Worm (Caenorhabditis elegans) whole organism, mixed stage, embryonic: Measurements from ENCODE around the gene C17F4.3.

Experiments
- M03D4.4 ChIP-seq: sonication (generic microtip); optimal IDR thresholded peaks from 2 replicates; lab custom pipeline; 2017; ENCODE audit warnings: mild to moderate bottlenecking, missing genetic modification characterization, missing compliant biosample characterization
- bed-3 ChIP-seq: fragments of 200-800 bp; sonication (Bioruptor generic); optimal IDR thresholded peaks from 3 replicates; lab custom pipeline; 2018; ENCODE audit warnings: mild to moderate bottlenecking, missing genetic modification characterization, moderate library complexity, missing compliant biosample characterization
- ceh-39 ChIP-seq: fragments of 150-350 bp; optimal IDR thresholded peaks from 2 replicates; lab custom pipeline; 2014; ENCODE audit warnings: missing biosample characterization, missing genetic modification characterization
- ceh-43 ChIP-seq: fragments of 200-800 bp; sonication (Bioruptor generic); optimal IDR thresholded peaks from 2 replicates; lab custom pipeline; 2018; ENCODE audit warnings: mild to moderate bottlenecking, missing genetic modification characterization, moderate library complexity, missing compliant biosample characterization
- ceh-83 ChIP-seq: fragments of 200-800 bp; sonication (Bioruptor generic); optimal IDR thresholded peaks from 2 replicates; lab custom pipeline; 2018; ENCODE audit warnings: mild to moderate bottlenecking, missing genetic modification characterization, missing compliant biosample characterization
- ces-1 ChIP-seq: fragments of 150-350 bp; optimal IDR thresholded peaks from 2 replicates; lab custom pipeline; 2014; ENCODE audit warnings: missing biosample characterization, missing genetic modification reagents, missing genetic modification characterization
- cnd-1 ChIP-seq: fragments of 200-800 bp; sonication (Bioruptor generic); optimal IDR thresholded peaks from 2 replicates; lab custom pipeline; 2018; ENCODE audit warnings: mild to moderate bottlenecking, missing genetic modification characterization, missing compliant biosample characterization
- drap-1 ChIP-seq: fragments of 200-800 bp; sonication (Bioruptor generic); optimal IDR thresholded peaks from 3 replicates; lab custom pipeline; 2018; ENCODE audit warnings: mild to moderate bottlenecking, missing genetic modification characterization, missing compliant biosample characterization
- elt-1 ChIP-seq: sonication (generic microtip); optimal IDR thresholded peaks from 2 replicates; lab custom pipeline; 2017; ENCODE audit warnings: missing genetic modification characterization, mild to moderate bottlenecking, missing compliant biosample characterization, antibody characterized with exemption, moderate library complexity, borderline replicate concordance; ENCODE audit not compliant: insufficient read depth
- elt-3 ChIP-seq: fragments of 150-350 bp; optimal IDR thresholded peaks from 2 replicates; lab custom pipeline; 2014; ENCODE audit warnings: missing biosample characterization, missing genetic modification characterization
- flh-1 ChIP-seq: fragments of 200-800 bp; sonication (Bioruptor generic); optimal IDR thresholded peaks from 2 replicates; lab custom pipeline; 2018; ENCODE audit warnings: mild to moderate bottlenecking, missing genetic modification characterization, moderate library complexity, missing compliant biosample characterization
- ham-2 ChIP-seq: fragments of 200-800 bp; sonication (Bioruptor generic); optimal IDR thresholded peaks from 2 replicates; lab custom pipeline; 2018; ENCODE audit warnings: mild to moderate bottlenecking, missing genetic modification characterization, missing compliant biosample characterization
- hlh-1 ChIP-seq: fragments of 150-350 bp; optimal IDR thresholded peaks from 2 replicates; lab custom pipeline; 2014; ENCODE audit warnings: missing biosample characterization, missing genetic modification reagents, missing genetic modification characterization
- lin-13 ChIP-seq: fragments of 150-350 bp; optimal IDR thresholded peaks from 2 replicates; lab custom pipeline; 2014; ENCODE audit warnings: missing biosample characterization, missing genetic modification characterization
- lin-32 ChIP-seq: fragments of 200-800 bp; sonication (Bioruptor generic); optimal IDR thresholded peaks from 2 replicates; lab custom pipeline; 2018; ENCODE audit warnings: mild to moderate bottlenecking, missing genetic modification characterization, missing compliant biosample characterization
- lsy-2 ChIP-seq: fragments of 150-350 bp; optimal IDR thresholded peaks from 2 replicates; lab custom pipeline; 2014; ENCODE audit warnings: missing biosample characterization, missing genetic modification characterization
- mab-5 ChIP-seq: fragments of 150-350 bp; optimal IDR thresholded peaks from 2 replicates; lab custom pipeline; 2014; ENCODE audit warnings: missing biosample characterization, missing genetic modification characterization
- mep-1 ChIP-seq: fragments of 150-350 bp; optimal IDR thresholded peaks from 2 replicates; lab custom pipeline; 2017; ENCODE audit warnings: missing biosample characterization, missing genetic modification reagents, missing genetic modification characterization, inconsistent platforms
- mls-2 ChIP-seq: sonication (generic microtip); optimal IDR thresholded peaks from 2 replicates; lab custom pipeline; 2016; ENCODE audit warnings: mild to moderate bottlenecking, missing genetic modification characterization, moderate library complexity, missing compliant biosample characterization
- nhr-12 ChIP-seq: fragments of 150-350 bp; optimal IDR thresholded peaks from 2 replicates; lab custom pipeline; 2014; ENCODE audit warnings: missing biosample characterization, missing genetic modification characterization
- nhr-2 ChIP-seq: fragments of 150-350 bp; optimal IDR thresholded peaks from 2 replicates; lab custom pipeline; 2014; ENCODE audit warnings: missing biosample characterization, missing genetic modification characterization
- nhr-28 ChIP-seq: fragments of 150-350 bp; optimal IDR thresholded peaks from 2 replicates; lab custom pipeline; 2014; ENCODE audit warnings: missing biosample characterization, missing genetic modification characterization
- nhr-76 ChIP-seq: sonication (generic microtip); optimal IDR thresholded peaks from 2 replicates; lab custom pipeline; 2017; ENCODE audit warnings: missing biosample characterization, missing genetic modification characterization
- pha-4 ChIP-seq: fragments of 150-350 bp; optimal IDR thresholded peaks from 2 replicates; lab custom pipeline; 2018; ENCODE audit warnings: missing biosample characterization, missing genetic modification reagents, missing genetic modification characterization
- sem-2 ChIP-seq: fragments of 200-800 bp; sonication (Bioruptor generic); optimal IDR thresholded peaks from 2 replicates; lab custom pipeline; 2018; ENCODE audit warnings: mild to moderate bottlenecking, missing genetic modification characterization, missing compliant biosample characterization
- snpc-4 ChIP-seq: fragments of 150-350 bp; optimal IDR thresholded peaks from 2 replicates; lab custom pipeline; 2014; ENCODE audit warnings: missing biosample characterization, missing genetic modification characterization
- sptf-1 ChIP-seq: sonication (generic microtip); optimal IDR thresholded peaks from 2 replicates; lab custom pipeline; 2017; ENCODE audit warnings: mild to moderate bottlenecking, missing genetic modification characterization, moderate library complexity, missing compliant biosample characterization
- tbx-8 ChIP-seq: fragments of 200-800 bp; sonication (Bioruptor generic); optimal IDR thresholded peaks from 2 replicates; lab custom pipeline; 2018; ENCODE audit warnings: mild to moderate bottlenecking, missing genetic modification characterization, moderate library complexity, missing compliant biosample characterization
- unc-120 ChIP-seq: sonication (generic microtip); optimal IDR thresholded peaks from 2 replicates; lab custom pipeline; 2017; ENCODE audit warnings: missing genetic modification characterization, missing compliant biosample characterization; ENCODE audit not compliant: poor library complexity, severe bottlenecking
- unc-62 ChIP-seq: fragments of 150-350 bp; optimal IDR thresholded peaks from 2 replicates; lab custom pipeline; 2014; ENCODE audit warnings: missing biosample characterization, missing genetic modification reagents, missing genetic modification characterization
- zip-8 ChIP-seq: fragments of 150-350 bp; optimal IDR thresholded peaks from 2 replicates; lab custom pipeline; 2014; ENCODE audit warnings: missing biosample characterization, missing genetic modification characterization
- ztf-11 ChIP-seq: fragments of 150-350 bp; optimal IDR thresholded peaks from 2 replicates; lab custom pipeline; 2014; ENCODE audit warnings: missing biosample characterization, missing genetic modification characterization

The C17F4.3 gene

DNA sequence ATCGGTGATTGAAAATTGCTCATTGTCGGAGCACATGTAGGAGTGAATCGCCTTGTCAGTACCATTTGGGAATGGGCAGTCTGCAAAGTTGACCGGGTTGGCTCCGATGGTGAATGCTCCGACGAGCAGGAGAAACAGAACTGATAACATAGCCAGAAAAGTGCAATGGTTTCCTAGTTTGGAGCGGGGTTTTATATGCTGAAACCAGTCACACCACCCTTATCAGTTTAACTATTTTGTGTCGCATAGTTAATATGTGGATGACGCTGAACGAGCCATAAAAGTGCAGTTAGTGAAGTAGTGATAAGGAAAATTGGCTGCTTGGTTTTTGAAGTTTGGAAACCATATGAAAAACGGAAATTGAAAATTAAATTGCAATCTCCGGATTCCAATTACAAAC, 5.5 kb downstream of the C17F4.3 start, which contains the start of gene C17F4.7:
TSS of gene C17F4.7 (minus strand) at position 180 of the 400 bp plus-strand sequence.
- no peak for TF ChIP-seq drap-1
- no peak for TF ChIP-seq M03D4.4 (tag; lab: Kevin White, UChicago)
- TF ChIP-seq zip-8 (tag; lab: Kevin White, UChicago): no peak
- no peak for TF ChIP-seq ceh-83 (GFP tag; lab: Kevin White, UChicago)

DNA sequence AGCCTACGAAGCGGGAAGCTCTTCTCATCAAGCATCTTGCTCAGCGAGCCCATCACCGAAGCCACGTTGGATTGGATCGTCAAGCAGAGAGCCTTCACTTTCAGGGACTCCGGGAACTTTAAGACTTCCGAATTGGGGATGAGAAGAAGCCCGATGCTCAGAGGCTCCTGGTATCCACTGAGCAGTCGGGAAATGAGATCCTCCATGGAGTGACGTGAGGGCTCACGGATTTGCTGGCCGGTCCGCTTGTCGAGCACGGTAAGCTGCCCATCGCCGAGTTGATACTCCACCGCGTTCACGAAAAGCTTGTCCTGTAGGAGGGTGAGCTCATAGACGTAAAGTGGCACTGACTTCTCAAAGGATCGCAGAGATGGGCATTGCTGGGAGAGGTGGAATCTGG, 7.2 kb downstream of the C17F4.3 start:
- TF ChIP-seq drap-1 (no peak), zip-8 (tag; lab: Kevin White, UChicago) (no peak), nhr-28 (tag; lab: Kevin White, UChicago) (no peak), mls-2 (tag; lab: Kevin White, UChicago) (no peak), tbx-8 (no peak), unc-120 (tag; lab: Kevin White, UChicago) (no peak), ham-2 (no peak), lsy-2 (tag; lab: Kevin White, UChicago) (no peak), elt-1 (tag; lab: Kevin White, UChicago) (no peak), ztf-11 (tag; lab: Kevin White, UChicago) (no peak), flh-1 (no peak), ceh-43 (GFP tag; lab: Kevin White, UChicago) (no peak), sem-2 (no peak), mab-5 (tag; lab: Kevin White, UChicago) (no peak), sptf-1 (tag; lab: Kevin White, UChicago) (no peak), ces-1 (GFP tag; lab: Kevin White, UChicago) (no peak), bed-3 (GFP tag; lab: Kevin White, UChicago) (no peak)

DNA sequence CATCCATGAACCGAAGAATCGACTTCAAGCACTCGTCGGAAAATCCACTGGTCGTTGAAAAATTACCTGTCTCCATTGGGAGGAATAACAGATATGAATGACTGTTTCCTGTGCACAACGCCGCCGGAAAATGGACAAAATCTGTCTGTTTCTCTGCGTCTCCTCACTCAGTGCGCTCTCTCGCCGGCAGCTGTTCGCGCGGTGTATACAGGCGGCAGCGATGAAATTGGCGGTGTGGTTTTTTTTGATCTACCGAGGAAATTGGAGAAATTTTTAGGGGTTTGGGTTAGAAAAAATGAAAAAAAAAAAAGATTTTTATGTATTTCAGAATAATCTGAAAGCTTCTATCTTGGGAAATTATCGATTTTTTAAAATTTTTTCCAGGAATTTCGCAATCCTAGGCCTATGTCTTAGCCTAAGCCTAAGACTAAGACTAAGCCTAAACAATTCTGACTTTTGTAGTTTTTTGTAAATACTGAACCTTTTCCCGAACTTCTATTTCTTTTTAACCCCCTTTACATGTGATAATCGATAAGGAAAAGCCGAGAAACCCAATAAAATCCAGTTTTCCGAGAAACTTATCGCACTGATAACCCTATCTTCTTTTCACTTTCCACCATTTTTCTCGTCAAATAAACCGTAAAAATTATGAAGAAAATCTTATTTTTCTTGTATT, 7.9 kb downstream of the C17F4.3 start, which contains the start of the genes fbxc-50 and C17F4.2:
TSS of gene fbxc-50 (minus strand) at position 81 of the 676 bp plus-strand sequence.
TSS of gene C17F4.2 (plus strand) at position 626 of the 676 bp plus-strand sequence.
- TF ChIP-seq hlh-1 (tag; lab: Kevin White, UChicago) (peak; percentile 35), lsy-2 (tag; lab: Kevin White, UChicago) (no peak)

DNA sequence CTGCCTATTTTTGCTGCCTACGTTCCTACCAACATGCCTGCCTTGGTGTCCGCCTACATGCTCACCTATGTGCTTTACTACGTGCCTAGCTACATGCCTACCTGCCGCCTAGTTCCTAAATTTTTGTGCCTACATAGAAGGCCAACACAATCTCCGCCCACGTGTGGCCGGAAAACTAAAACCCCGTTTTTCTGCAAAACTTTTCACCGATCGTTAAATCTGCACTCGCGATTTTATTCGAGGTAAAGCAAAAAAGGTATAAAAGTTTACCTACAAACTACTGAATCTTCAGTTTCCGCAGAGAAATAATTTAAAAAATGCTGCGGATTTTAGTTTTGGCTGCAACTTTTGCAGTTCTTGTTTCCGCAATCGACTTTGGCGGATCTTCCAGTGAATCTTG, 9.1 kb downstream of the C17F4.3 start, which contains the start of gene clec-124:
TSS of gene clec-124 (plus strand) at position 301 of the 400 bp plus-strand sequence.
- TF ChIP-seq mls-2 (tag; lab: Kevin White, UChicago): no peak
- no peak for TF ChIP-seq nhr-12 (tag; lab: Kevin White, UChicago)
- no peak for TF ChIP-seq elt-1 (tag; lab: Kevin White, UChicago)
- no peak for TF ChIP-seq lsy-2 (tag; lab: Kevin White, UChicago)
- TF ChIP-seq pha-4 (tag; lab: Kevin White, UChicago): no peak
- no peak for TF ChIP-seq cnd-1 (tag; lab: Kevin White, UChicago)
- no peak for TF ChIP-seq zip-8 (tag; lab: Kevin White, UChicago)
- TF ChIP-seq ceh-39: no peak
- no peak for TF ChIP-seq unc-120 (tag; lab: Kevin White, UChicago)

DNA sequence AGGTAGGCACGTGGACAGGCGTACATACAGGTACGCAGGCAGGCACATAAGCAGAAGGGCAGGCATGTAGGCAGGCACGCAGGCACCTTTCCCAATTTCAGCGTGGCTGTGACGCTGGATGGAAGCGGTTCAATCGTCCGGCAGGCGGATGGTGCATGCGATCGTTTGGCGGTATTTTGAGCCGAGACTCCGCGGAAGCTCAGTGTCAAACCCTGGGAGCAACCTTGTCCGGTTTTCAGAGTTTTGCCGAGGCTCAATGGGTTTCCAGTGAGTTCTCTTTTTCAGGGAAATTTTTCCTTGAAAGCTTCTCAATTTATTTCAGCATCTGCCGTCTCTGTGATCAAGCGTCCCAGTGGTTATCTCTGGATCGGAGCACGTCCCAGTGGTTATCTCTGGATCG, 9.9 kb downstream of the C17F4.3 start:
- no peak for TF ChIP-seq elt-1 (tag; lab: Kevin White, UChicago)
- no peak for TF ChIP-seq elt-3 (tag; lab: Kevin White, UChicago)
- TF ChIP-seq mep-1 (tag; lab: Kevin White, UChicago): no peak
- no peak for TF ChIP-seq drap-1
- no peak for TF ChIP-seq hlh-1 (tag; lab: Kevin White, UChicago)
- TF ChIP-seq tbx-8: no peak
- TF ChIP-seq ces-1 (GFP tag; lab: Kevin White, UChicago): no peak
- TF ChIP-seq zip-8 (tag; lab: Kevin White, UChicago): no peak
- no peak for TF ChIP-seq bed-3 (GFP tag; lab: Kevin White, UChicago)
- no peak for TF ChIP-seq M03D4.4 (tag; lab: Kevin White, UChicago)
- no peak for TF ChIP-seq nhr-12 (tag; lab: Kevin White, UChicago)
- no peak for TF ChIP-seq sem-2

DNA sequence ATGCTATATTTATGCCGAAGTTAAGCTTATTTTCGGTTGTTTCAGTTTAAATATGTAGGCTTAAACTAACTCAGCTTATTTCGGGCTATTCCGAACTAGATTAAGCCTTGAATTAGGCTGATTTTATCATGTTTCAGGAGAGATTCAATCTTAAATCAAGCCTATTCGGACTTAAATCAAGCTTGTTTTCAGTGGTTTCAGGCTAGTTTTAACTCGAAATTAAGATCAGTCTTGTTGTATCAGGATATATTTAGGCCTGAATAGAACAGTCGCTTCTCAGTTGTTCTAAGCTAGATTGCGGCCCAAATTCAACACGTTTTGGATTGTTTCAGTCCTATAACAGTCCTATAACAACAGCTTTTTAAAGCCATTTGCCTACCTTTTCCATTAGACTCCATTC, 11.5 kb downstream of the C17F4.3 start:
- TF ChIP-seq unc-62 (GFP tag; lab: Kevin White, UChicago): no peak
- TF ChIP-seq snpc-4 (tag; lab: Kevin White, UChicago): no peak
- TF ChIP-seq lin-32 (GFP tag; lab: Kevin White, UChicago): no peak
- TF ChIP-seq unc-120 (tag; lab: Kevin White, UChicago): no peak
- no peak for TF ChIP-seq lin-13
- TF ChIP-seq nhr-2 (tag; lab: Kevin White, UChicago): no peak
- TF ChIP-seq nhr-12 (tag; lab: Kevin White, UChicago): no peak
- TF ChIP-seq nhr-76 (tag; lab: Kevin White, UChicago): no peak
- no peak for TF ChIP-seq nhr-28 (tag; lab: Kevin White, UChicago)
- TF ChIP-seq elt-1 (tag; lab: Kevin White, UChicago): no peak
